Worm (Caenorhabditis elegans) whole organism, midembryonic: ENCODE results near the gene twk-20.

Experiments used
- cog-1 ChIP-seq: sonication (generic microtip); optimal IDR thresholded peaks from 2 replicates; lab custom pipeline; 2016; ENCODE audit warnings: missing genetic modification characterization, missing compliant biosample characterization
- flt-1 ChIP-seq: fragments of 200-800 bp; sonication (Bioruptor generic); IDR thresholded peaks from 2 replicates; pipeline ENCODE4 v1.3.6; 2022; ENCODE audit warnings: missing genetic modification characterization, missing compliant biosample characterization
- med-1 ChIP-seq: sonication (generic microtip); optimal IDR thresholded peaks from 2 replicates; lab custom pipeline; 2017; ENCODE audit warnings: missing genetic modification characterization, mild to moderate bottlenecking, missing compliant biosample characterization, antibody characterized with exemption, missing genetic modification reagents; ENCODE audit not compliant: insufficient read depth
- ztf-23 ChIP-seq: fragments of 200-800 bp; sonication (Bioruptor generic); IDR thresholded peaks from 2 replicates; pipeline ENCODE4 v1.3.6; 2022; ENCODE audit warnings: missing genetic modification reagents, missing genetic modification characterization, missing compliant biosample characterization

ce11 chrX:13670966-13671365 lies 31.3 kb downstream of the twk-20 start:
- TF ChIP-seq flt-1 (GFP tag; lab: Robert Waterston, UW) (no peak), cog-1 (tag; lab: Kevin White, UChicago) (no peak), ztf-23 (GFP tag; lab: Robert Waterston, UW) (no peak), med-1 (GFP tag; lab: Kevin White, UChicago) (no peak)
